Worm (Caenorhabditis elegans): ENCODE data around the gene ZK262.4.

DNA sequence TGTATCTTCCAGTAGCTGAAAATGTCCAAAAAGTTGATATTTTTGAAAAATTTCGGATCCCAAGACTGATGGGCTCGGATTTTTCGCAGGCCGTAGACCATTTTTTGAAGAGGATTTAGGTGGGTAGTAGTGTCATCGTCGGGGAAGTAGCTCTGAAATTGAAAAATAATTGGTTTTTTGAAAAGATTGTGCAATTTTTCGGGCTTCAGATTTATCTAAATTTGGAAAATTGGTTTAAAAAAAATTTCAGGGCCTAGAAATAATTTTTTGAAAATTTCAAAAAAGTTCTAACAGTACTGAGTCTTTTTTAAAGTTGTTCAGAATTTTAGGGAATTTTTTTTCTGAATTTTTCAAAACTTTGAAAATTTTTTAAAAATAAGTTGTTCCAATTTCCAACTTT is 41.8 kb downstream of the ZK262.4 start, which contains the start of gene nhr-288:
- TF ChIP-seq unc-42 (tag; optimal IDR thresholded peaks at IDR 0.05) (no peak), C08G9.2 (tag; optimal IDR thresholded peaks at IDR 0.05) (no peak), ceh-24 (tag; optimal IDR thresholded peaks at IDR 0.05) (no peak), ceh-9 (tag; optimal IDR thresholded peaks at IDR 0.05) (no peak), pha-4 (tag; optimal IDR thresholded peaks at IDR 0.05) (no peak), che-1 (tag; optimal IDR thresholded peaks at IDR 0.05) (no peak), F13H6.1 (tag; optimal IDR thresholded peaks at IDR 0.05) (no peak), mec-3 (tag; optimal IDR thresholded peaks at IDR 0.05; ENCODE audit: borderline replicate concordance) (no peak), ref-2 (tag; optimal IDR thresholded peaks at IDR 0.05) (no peak), ama-1 (optimal IDR thresholded peaks at IDR 0.05) (no peak)

Data from whole organism, late embryonic.